Fruit fly (Drosophila melanogaster) whole organism, embryonic: ENCODE results near the gene Sirup.

ENCODE experiments used
- Abd-B ChIP-seq: fragments of 200-800 bp; sonication (Bioruptor generic); optimal IDR thresholded peaks from 2 replicates; lab custom pipeline; 2018; ENCODE audit warnings: missing biosample characterization, mild to moderate bottlenecking, missing genetic modification characterization, moderate library complexity
- Ada2b ChIP-seq: fragments of 200-800 bp; sonication (Bioruptor generic); IDR thresholded peaks from 2 replicates; pipeline ENCODE4 v1.3.6; 2022; ENCODE audit warnings: missing biosample characterization, missing genetic modification characterization
- Atf-2 ChIP-seq: fragments of 200-800 bp; sonication (Bioruptor generic); optimal IDR thresholded peaks from 2 replicates; lab custom pipeline; 2016; ENCODE audit warnings: missing biosample characterization, missing genetic modification characterization
- Bteb2 ChIP-seq: fragments of 200-800 bp; sonication (Bioruptor generic); optimal IDR thresholded peaks from 2 replicates; lab custom pipeline; 2016; ENCODE audit warnings: missing biosample characterization, missing genetic modification characterization
- CG11504 ChIP-seq: fragments of 200-800 bp; sonication (Bioruptor generic); optimal IDR thresholded peaks from 3 replicates; lab custom pipeline; 2019; ENCODE audit warnings: missing biosample characterization, mild to moderate bottlenecking, missing genetic modification characterization, moderate library complexity
- CG12104 ChIP-seq: fragments of 200-800 bp; sonication (Bioruptor generic); optimal IDR thresholded peaks from 3 replicates; lab custom pipeline; 2016; ENCODE audit warnings: missing biosample characterization, missing genetic modification characterization
- CG12219 ChIP-seq: fragments of 200-800 bp; sonication (Bioruptor generic); optimal IDR thresholded peaks from 3 replicates; lab custom pipeline; 2018; ENCODE audit warnings: missing biosample characterization, mild to moderate bottlenecking, missing genetic modification characterization
- CG12769 ChIP-seq: fragments of 200-800 bp; sonication (Bioruptor generic); optimal IDR thresholded peaks from 2 replicates; lab custom pipeline; 2019; ENCODE audit warnings: missing biosample characterization, mild to moderate bottlenecking, missing genetic modification characterization, moderate library complexity
- CG13123 ChIP-seq: fragments of 200-800 bp; sonication (Bioruptor generic); optimal IDR thresholded peaks from 2 replicates; lab custom pipeline; 2016; ENCODE audit warnings: missing biosample characterization, missing genetic modification characterization
- CG2199 ChIP-seq: fragments of 200-800 bp; sonication (Bioruptor generic); IDR thresholded peaks from 3 replicates; pipeline ENCODE4 v1.3.6; 2022; ENCODE audit warnings: missing biosample characterization, missing genetic modification characterization
- CG2889 ChIP-seq: fragments of 200-800 bp; sonication (Bioruptor generic); IDR thresholded peaks from 3 replicates; pipeline ENCODE4 v1.3.6; 2022; ENCODE audit warnings: missing biosample characterization, missing genetic modification characterization
- CG32772 ChIP-seq: fragments of 200-800 bp; sonication (Bioruptor generic); IDR thresholded peaks from 2 replicates; pipeline ENCODE4 v1.3.6; 2022; ENCODE audit warnings: missing biosample characterization, missing genetic modification characterization
- CG4404 ChIP-seq: fragments of 200-800 bp; sonication (Bioruptor generic); IDR thresholded peaks from 2 replicates; pipeline ENCODE4 v1.3.6; 2022; ENCODE audit warnings: missing biosample characterization, missing genetic modification characterization
- CG4424 ChIP-seq: fragments of 200-800 bp; sonication (Bioruptor generic); optimal IDR thresholded peaks from 3 replicates; lab custom pipeline; 2016; ENCODE audit warnings: missing biosample characterization, missing genetic modification characterization
- CG4707 ChIP-seq: fragments of 200-800 bp; sonication (Bioruptor generic); optimal IDR thresholded peaks from 2 replicates; lab custom pipeline; 2018; ENCODE audit warnings: missing biosample characterization, mild to moderate bottlenecking, missing genetic modification characterization, moderate library complexity
- CG4854 ChIP-seq: fragments of 200-800 bp; sonication (Bioruptor generic); optimal IDR thresholded peaks from 2 replicates; lab custom pipeline; 2016; ENCODE audit warnings: missing biosample characterization, missing genetic modification characterization, inconsistent platforms
- CG6254 ChIP-seq: fragments of 200-800 bp; sonication (Bioruptor generic); optimal IDR thresholded peaks from 3 replicates; lab custom pipeline; 2017; ENCODE audit warnings: mild to moderate bottlenecking, missing biosample characterization, missing genetic modification reagents, missing genetic modification characterization
- CG9215 ChIP-seq: fragments of 200-800 bp; sonication (Bioruptor generic); IDR thresholded peaks from 2 replicates; pipeline ENCODE4 v1.3.6; 2022; ENCODE audit warnings: missing biosample characterization, missing genetic modification characterization
- CG9817 ChIP-seq: fragments of 200-800 bp; sonication (Bioruptor generic); optimal IDR thresholded peaks from 2 replicates; lab custom pipeline; 2018; ENCODE audit warnings: missing biosample characterization, mild to moderate bottlenecking, missing genetic modification characterization, moderate library complexity
- Dek ChIP-seq: fragments of 200-800 bp; sonication (Bioruptor generic); optimal IDR thresholded peaks from 3 replicates; lab custom pipeline; 2019; ENCODE audit warnings: missing biosample characterization, mild to moderate bottlenecking, missing genetic modification characterization, moderate library complexity
- Elba2 ChIP-seq: fragments of 200-800 bp; sonication (Bioruptor generic); optimal IDR thresholded peaks from 3 replicates; lab custom pipeline; 2016; ENCODE audit warnings: missing biosample characterization, missing genetic modification characterization
- HLHmδ ChIP-seq: fragments of 200-800 bp; sonication (Bioruptor generic); optimal IDR thresholded peaks from 2 replicates; lab custom pipeline; 2018; ENCODE audit warnings: missing biosample characterization, mild to moderate bottlenecking, missing genetic modification characterization, moderate library complexity
- Neu2 ChIP-seq: fragments of 200-800 bp; sonication (Bioruptor generic); optimal IDR thresholded peaks from 3 replicates; lab custom pipeline; 2016; ENCODE audit warnings: missing biosample characterization, missing genetic modification characterization, borderline replicate concordance
- Stat92E ChIP-seq, 3 experiments: fragments of >200 bp in 2 of 3; fragments of 200-800 bp in 1 of 3; sonication (Bioruptor generic) in 1 of 3; optimal IDR thresholded peaks; 2 replicates each; lab custom pipeline; 2017 to 2019; ENCODE audit warnings: missing biosample characterization in 3 of 3, missing genetic modification characterization in 3 of 3, mild to moderate bottlenecking in 1 of 3, moderate library complexity in 1 of 3
- ase ChIP-seq: fragments of 200-800 bp; sonication (Bioruptor generic); IDR thresholded peaks from 3 replicates; pipeline ENCODE4 v1.3.6; 2022; ENCODE audit warnings: missing biosample characterization, missing genetic modification characterization
- bcd ChIP-seq: fragments of 200-800 bp; sonication (Bioruptor generic); optimal IDR thresholded peaks from 2 replicates; lab custom pipeline; 2017; ENCODE audit warnings: missing biosample characterization, mild to moderate bottlenecking, missing genetic modification characterization
- cas ChIP-seq: fragments of 200-800 bp; sonication (Bioruptor generic); IDR thresholded peaks from 2 replicates; pipeline ENCODE4 v1.3.6; 2022; ENCODE audit warnings: missing biosample characterization, missing genetic modification characterization
- ems ChIP-seq: fragments of 200-800 bp; sonication (Bioruptor generic); optimal IDR thresholded peaks from 3 replicates; lab custom pipeline; 2016; ENCODE audit warnings: missing biosample characterization, missing genetic modification characterization
- en ChIP-seq: fragments of 200-800 bp; sonication (Bioruptor generic); optimal IDR thresholded peaks from 2 replicates; lab custom pipeline; 2016; ENCODE audit warnings: missing biosample characterization, missing genetic modification characterization
- esg ChIP-seq: fragments of 200-800 bp; sonication (Bioruptor generic); conservative IDR thresholded peaks from 2 replicates; pipeline ENCODE4 v1.3.6; 2022; ENCODE audit warnings: missing biosample characterization, missing genetic modification characterization
- eve ChIP-seq, 2 experiments: fragments of >200 bp; optimal IDR thresholded peaks; 2 replicates each; lab custom pipeline; 2017; ENCODE audit warnings: missing biosample characterization in 2 of 2, missing genetic modification characterization in 2 of 2
- grau ChIP-seq: fragments of 200-800 bp; optimal IDR thresholded peaks from 3 replicates; lab custom pipeline; 2019; ENCODE audit warnings: missing biosample characterization, mild to moderate bottlenecking, missing genetic modification characterization, moderate library complexity
- gro ChIP-seq: fragments of 200-800 bp; sonication (Bioruptor generic); optimal IDR thresholded peaks from 2 replicates; lab custom pipeline; 2016; ENCODE audit warnings: missing biosample characterization, missing genetic modification characterization
- ham ChIP-seq: fragments of 200-800 bp; sonication (Bioruptor generic); IDR thresholded peaks from 2 replicates; pipeline ENCODE4 v1.3.6; 2022; ENCODE audit warnings: missing biosample characterization, missing genetic modification characterization
- hb ChIP-seq: fragments of 200-800 bp; sonication (Bioruptor generic); IDR thresholded peaks from 3 replicates; pipeline ENCODE4 v1.3.6; 2022; ENCODE audit warnings: missing biosample characterization, missing genetic modification characterization; ENCODE audit not compliant: partially characterized antibody
- hkb ChIP-seq, 2 experiments: fragments of 200-800 bp in 1 of 2; fragments of >200 bp in 1 of 2; sonication (Bioruptor generic) in 1 of 2; IDR thresholded peaks in 1 of 2; optimal IDR thresholded peaks in 1 of 2; 2 replicates each; pipeline versions ENCODE4 v1.3.6 to Lab custom; 2017 to 2022; ENCODE audit warnings: missing biosample characterization in 1 of 2, missing genetic modification characterization in 1 of 2
- inv ChIP-seq: fragments of 200-800 bp; sonication (Bioruptor generic); IDR thresholded peaks from 2 replicates; pipeline ENCODE4 v1.3.6; 2022; ENCODE audit warnings: missing biosample characterization, missing genetic modification characterization; ENCODE audit not compliant: partially characterized antibody
- jigr1 ChIP-seq: fragments of 200-800 bp; sonication (Bioruptor generic); IDR thresholded peaks from 3 replicates; pipeline ENCODE4 v1.3.6; 2022; ENCODE audit warnings: missing biosample characterization, missing genetic modification characterization
- mam ChIP-seq: fragments of 200-800 bp; sonication (Bioruptor generic); optimal IDR thresholded peaks from 3 replicates; lab custom pipeline; 2016; ENCODE audit warnings: missing biosample characterization, missing genetic modification characterization
- nerfin-2 ChIP-seq: fragments of 200-800 bp; sonication (Bioruptor generic); IDR thresholded peaks from 2 replicates; pipeline ENCODE4 v1.3.6; 2022; ENCODE audit warnings: missing biosample characterization, missing genetic modification characterization; ENCODE audit not compliant: partially characterized antibody
- pho ChIP-seq: fragments of 200-800 bp; sonication (Bioruptor generic); optimal IDR thresholded peaks from 2 replicates; lab custom pipeline; 2016; ENCODE audit warnings: missing biosample characterization, missing genetic modification characterization
- pum ChIP-seq: fragments of 200-800 bp; sonication (Bioruptor generic); optimal IDR thresholded peaks from 2 replicates; lab custom pipeline; 2016; ENCODE audit warnings: missing biosample characterization, missing genetic modification characterization
- ro ChIP-seq: fragments of 200-800 bp; sonication (Bioruptor generic); IDR thresholded peaks from 2 replicates; pipeline ENCODE4 v1.3.6; 2022; ENCODE audit warnings: missing biosample characterization, missing genetic modification characterization
- sd ChIP-seq: fragments of 200-800 bp; sonication (Bioruptor generic); optimal IDR thresholded peaks from 3 replicates; lab custom pipeline; 2018; ENCODE audit warnings: missing biosample characterization, mild to moderate bottlenecking, missing genetic modification characterization, moderate library complexity
- sob ChIP-seq: fragments of 200-800 bp; sonication (Bioruptor generic); IDR thresholded peaks from 2 replicates; pipeline ENCODE4 v1.3.6; 2022; ENCODE audit warnings: missing biosample characterization, missing genetic modification characterization
- ssp ChIP-seq: fragments of 200-800 bp; sonication (Bioruptor generic); IDR thresholded peaks from 2 replicates; pipeline ENCODE4 v1.3.6; 2022; ENCODE audit warnings: missing biosample characterization, missing genetic modification characterization
- stc ChIP-seq: fragments of 200-800 bp; sonication (Bioruptor generic); IDR thresholded peaks from 2 replicates; pipeline ENCODE4 v1.3.6; 2022; ENCODE audit warnings: missing biosample characterization, missing genetic modification characterization
- trh ChIP-seq: fragments of 200-800 bp; sonication (Bioruptor generic); optimal IDR thresholded peaks from 2 replicates; lab custom pipeline; 2016; ENCODE audit warnings: missing biosample characterization, missing genetic modification characterization
- tup ChIP-seq: fragments of 200-800 bp; sonication (Bioruptor generic); optimal IDR thresholded peaks from 2 replicates; lab custom pipeline; 2016; ENCODE audit warnings: missing biosample characterization, mild to moderate bottlenecking, missing genetic modification characterization, moderate library complexity
- vnd ChIP-seq: fragments of 200-800 bp; sonication (Bioruptor generic); IDR thresholded peaks from 3 replicates; pipeline ENCODE4 v1.3.6; 2022; ENCODE audit warnings: missing biosample characterization, missing genetic modification characterization; ENCODE audit not compliant: partially characterized antibody
- wor ChIP-seq: fragments of 200-800 bp; sonication (Bioruptor generic); IDR thresholded peaks from 2 replicates; pipeline ENCODE4 v1.3.6; 2022; ENCODE audit warnings: missing biosample characterization, missing genetic modification characterization

Gene Sirup

dm6 chr2L:8000578-8001040, 1.9 kb downstream of the Sirup start (continued):
- TF ChIP-seq ssp (GFP tag; lab: Robert Waterston, UW) (no peak), sd (peak; percentile 65), grau (tag; lab: Kevin White, UChicago) (peak; percentile 49), CG11504 (tag; lab: Kevin White, UChicago) (no peak), pho (GFP tag; lab: Kevin White, UChicago) (peak; percentile 70), Abd-B (GFP tag; lab: Kevin White, UChicago) (no peak), CG4424 (GFP tag; lab: Kevin White, UChicago) (no peak), CG4707 (GFP tag; lab: Kevin White, UChicago) (no peak), sob (GFP tag; lab: Robert Waterston, UW) (no peak), inv (GFP tag; lab: Robert Waterston, UW) (no peak), Elba2 (GFP tag; lab: Kevin White, UChicago) (no peak), ham (GFP tag; lab: Robert Waterston, UW) (no peak), Bteb2 (peak; percentile 35), Neu2 (GFP tag; lab: Kevin White, UChicago) (no peak), CG12769 (tag; lab: Kevin White, UChicago) (peak; percentile 53), CG6254 (GFP tag; lab: Kevin White, UChicago) (no peak), hb (GFP tag; lab: Robert Waterston, UW) (no peak), cas (no peak), CG9817 (tag; lab: Kevin White, UChicago) (peak; percentile 5), wor (no peak), Dek (tag; lab: Kevin White, UChicago) (no peak), CG4404 (GFP tag; lab: Robert Waterston, UW) (peak; percentile 48), ems (GFP tag; lab: Kevin White, UChicago) (no peak), Atf-2 (peak; percentile 25), CG2889 (GFP tag; lab: Robert Waterston, UW) (no peak), mam (peak; percentile 47), en (GFP tag; lab: Kevin White, UChicago) (no peak), pum (GFP tag; lab: Kevin White, UChicago) (peak; percentile 9), HLHmδ (no peak), gro (GFP tag; lab: Kevin White, UChicago) (peak; percentile 68), Stat92E (GFP tag; optimal IDR thresholded peaks at IDR 0.05; lab: Kevin White, UChicago) (no peak), bcd (GFP tag; lab: Kevin White, UChicago) (peak; percentile 17), CG12219 (GFP tag; lab: Kevin White, UChicago) (no peak), esg (GFP tag; lab: Robert Waterston, UW) (no peak; the same call in 1 of the 2 replicates), jigr1 (no peak), eve (GFP tag; optimal IDR thresholded peaks at IDR 0.05; lab: Kevin White, UChicago) (no peak), Ada2b (GFP tag; lab: Robert Waterston, UW) (no peak), ase (GFP tag; lab: Robert Waterston, UW) (no peak), nerfin-2 (GFP tag; lab: Robert Waterston, UW) (no peak), trh (GFP tag; lab: Kevin White, UChicago) (no peak), CG4854 (GFP tag; lab: Kevin White, UChicago) (no peak), CG2199 (GFP tag; lab: Robert Waterston, UW) (no peak), vnd (GFP tag; lab: Robert Waterston, UW) (no peak), ro (GFP tag; lab: Robert Waterston, UW) (no peak), CG32772 (no peak), CG12104 (no peak), CG13123 (GFP tag; lab: Kevin White, UChicago) (no peak), tup (GFP tag; lab: Kevin White, UChicago) (no peak), hkb (optimal IDR thresholded peaks at IDR 0.05; lab: Kevin White, UChicago) (no peak), hkb (GFP tag; IDR thresholded peaks at IDR 0.05; lab: Robert Waterston, UW) (no peak), CG9215 (GFP tag; lab: Robert Waterston, UW) (0 out of 2 replicates have a peak, but pooled peaks have one; percentile 36), stc (GFP tag; lab: Robert Waterston, UW) (no peak)
